Worm (Caenorhabditis elegans) whole organism, young adult: ENCODE results near the gene ceh-31.

Experiments used
- B0019.2 ChIP-seq: fragments of 200-800 bp; sonication (Bioruptor generic); conservative IDR thresholded peaks from 2 replicates; pipeline ENCODE4 v1.3.6; 2022; ENCODE audit warnings: missing genetic modification reagents, missing genetic modification characterization, missing compliant biosample characterization
- B0261.1 ChIP-seq: sonication (generic microtip); optimal IDR thresholded peaks from 2 replicates; lab custom pipeline; 2016; ENCODE audit warnings: mild to moderate bottlenecking, missing genetic modification characterization, moderate library complexity, missing compliant biosample characterization
- F23B12.7 ChIP-seq: sonication (generic microtip); optimal IDR thresholded peaks from 2 replicates; lab custom pipeline; 2017; ENCODE audit warnings: missing genetic modification characterization, mild to moderate bottlenecking, missing compliant biosample characterization, antibody characterized with exemption, moderate library complexity; ENCODE audit not compliant: insufficient read depth
- F55B11.4 ChIP-seq: sonication (generic microtip); optimal IDR thresholded peaks from 2 replicates; lab custom pipeline; 2016; ENCODE audit warnings: missing compliant biosample characterization, missing genetic modification characterization, borderline replicate concordance; ENCODE audit not compliant: insufficient read depth
- akir-1 ChIP-seq: fragments of 200-800 bp; sonication (Bioruptor generic); optimal IDR thresholded peaks from 2 replicates; lab custom pipeline; 2018; ENCODE audit warnings: mild to moderate bottlenecking, missing genetic modification characterization, moderate library complexity, missing compliant biosample characterization
- aptf-3 ChIP-seq: fragments of 200-800 bp; sonication (Bioruptor generic); IDR thresholded peaks from 2 replicates; pipeline ENCODE4 v1.3.6; 2022; ENCODE audit warnings: missing genetic modification characterization, missing compliant biosample characterization
- atf-7 ChIP-seq: sonication (generic microtip); optimal IDR thresholded peaks from 2 replicates; lab custom pipeline; 2017; ENCODE audit warnings: mild to moderate bottlenecking, missing genetic modification characterization, missing compliant biosample characterization
- attf-3 ChIP-seq: fragments of 200-800 bp; sonication (Bioruptor generic); conservative IDR thresholded peaks from 2 replicates; pipeline ENCODE4 v1.3.6; 2022; ENCODE audit warnings: missing genetic modification reagents, missing genetic modification characterization, missing compliant biosample characterization
- attf-6 ChIP-seq: fragments of 200-800 bp; sonication (Bioruptor generic); IDR thresholded peaks from 2 replicates; pipeline ENCODE4 v1.3.6; 2022; ENCODE audit warnings: missing genetic modification reagents, missing genetic modification characterization, missing compliant biosample characterization
- ccch-3 ChIP-seq: fragments of 200-800 bp; sonication (Bioruptor generic); optimal IDR thresholded peaks from 2 replicates; lab custom pipeline; 2018; ENCODE audit warnings: mild to moderate bottlenecking, missing genetic modification characterization, missing compliant biosample characterization
- efl-1 ChIP-seq: fragments of 150-350 bp; optimal IDR thresholded peaks from 2 replicates; lab custom pipeline; 2014; ENCODE audit warnings: missing biosample characterization, missing genetic modification reagents, missing genetic modification characterization
- ekl-4 ChIP-seq: fragments of 200-800 bp; sonication (Bioruptor generic); IDR thresholded peaks from 2 replicates; pipeline ENCODE4 v1.3.6; 2022; ENCODE audit warnings: missing genetic modification reagents, missing genetic modification characterization, missing compliant biosample characterization
- ets-4 ChIP-seq: fragments of 200-800 bp; sonication (Bioruptor generic); optimal IDR thresholded peaks from 2 replicates; lab custom pipeline; 2018; ENCODE audit warnings: mild to moderate bottlenecking, missing genetic modification characterization, missing compliant biosample characterization
- hmg-20 ChIP-seq: fragments of 200-800 bp; sonication (Bioruptor generic); IDR thresholded peaks from 2 replicates; pipeline ENCODE4 v1.3.6; 2022; ENCODE audit warnings: missing genetic modification reagents, missing genetic modification characterization, missing compliant biosample characterization
- lag-1 ChIP-seq: fragments of 200-800 bp; sonication (Bioruptor generic); IDR thresholded peaks from 2 replicates; pipeline ENCODE4 v1.3.6; 2022; ENCODE audit warnings: missing genetic modification reagents, missing genetic modification characterization, missing compliant biosample characterization
- let-526 ChIP-seq: fragments of 200-800 bp; sonication (Bioruptor generic); IDR thresholded peaks from 2 replicates; pipeline ENCODE4 v1.3.6; 2022; ENCODE audit warnings: missing genetic modification reagents, missing genetic modification characterization, missing compliant biosample characterization
- let-607 ChIP-seq, 2 experiments: fragments of 200-800 bp in 1 of 2; sonication (Bioruptor generic) in 1 of 2; sonication (generic microtip) in 1 of 2; optimal IDR thresholded peaks; 2 replicates each; lab custom pipeline; 2016 to 2018; ENCODE audit warnings: mild to moderate bottlenecking in 2 of 2, missing compliant biosample characterization in 2 of 2, missing genetic modification characterization in 2 of 2, moderate library complexity in 2 of 2, missing genotype in 1 of 2
- lin-26 ChIP-seq: fragments of 200-800 bp; sonication (Bioruptor generic); IDR thresholded peaks from 2 replicates; pipeline ENCODE4 v1.3.6; 2022; ENCODE audit warnings: missing genetic modification reagents, missing genetic modification characterization, missing compliant biosample characterization
- lir-1 ChIP-seq: fragments of 200-800 bp; sonication (Bioruptor generic); conservative IDR thresholded peaks from 2 replicates; pipeline ENCODE4 v1.3.6; 2022; ENCODE audit warnings: missing genetic modification reagents, missing genetic modification characterization, missing compliant biosample characterization
- lsl-1 ChIP-seq: fragments of 200-800 bp; sonication (Bioruptor generic); optimal IDR thresholded peaks from 2 replicates; lab custom pipeline; 2018; ENCODE audit warnings: mild to moderate bottlenecking, missing genetic modification characterization, moderate library complexity, missing compliant biosample characterization
- mxl-1 ChIP-seq: sonication (generic microtip); optimal IDR thresholded peaks from 2 replicates; lab custom pipeline; 2016; ENCODE audit warnings: missing genetic modification characterization, missing compliant biosample characterization
- nfya-1 ChIP-seq: sonication (generic microtip); optimal IDR thresholded peaks from 2 replicates; lab custom pipeline; 2017; ENCODE audit warnings: antibody characterized with exemption, missing compliant biosample characterization, missing genetic modification characterization, borderline replicate concordance; ENCODE audit not compliant: insufficient read depth
- nhr-27 ChIP-seq: fragments of 200-800 bp; sonication (Bioruptor generic); optimal IDR thresholded peaks from 2 replicates; lab custom pipeline; 2018; ENCODE audit warnings: mild to moderate bottlenecking, missing genetic modification characterization, moderate library complexity, missing compliant biosample characterization
- nhr-80 ChIP-seq: sonication (generic microtip); optimal IDR thresholded peaks from 2 replicates; lab custom pipeline; 2016; ENCODE audit warnings: missing genetic modification characterization, missing compliant biosample characterization
- repo-1 ChIP-seq: sonication (generic microtip); optimal IDR thresholded peaks from 2 replicates; lab custom pipeline; 2017; ENCODE audit warnings: mild to moderate bottlenecking, missing genetic modification characterization, missing compliant biosample characterization
- snpc-4 ChIP-seq, 5 experiments: fragments of 150-350 bp in 1 of 5; sonication (generic microtip) in 4 of 5; optimal IDR thresholded peaks; 2 replicates each; lab custom pipeline; 2014 to 2018; ENCODE audit warnings: missing genetic modification characterization in 5 of 5, missing biosample characterization in 3 of 5, antibody characterized with exemption in 2 of 5, mild to moderate bottlenecking in 2 of 5, missing compliant biosample characterization in 2 of 5, missing genotype in 2 of 5, moderate library complexity in 2 of 5, missing genetic modification reagents in 1 of 5
- sptf-2 ChIP-seq: fragments of 200-800 bp; sonication (Bioruptor generic); optimal IDR thresholded peaks from 2 replicates; lab custom pipeline; 2018; ENCODE audit warnings: mild to moderate bottlenecking, missing genetic modification characterization, missing compliant biosample characterization
- tbx-9 ChIP-seq: sonication (generic microtip); optimal IDR thresholded peaks from 2 replicates; lab custom pipeline; 2016; ENCODE audit warnings: borderline replicate concordance, missing genetic modification characterization, inconsistent platforms, missing compliant biosample characterization
- unc-130 ChIP-seq: sonication (generic microtip); optimal IDR thresholded peaks from 2 replicates; lab custom pipeline; 2016; ENCODE audit warnings: missing genetic modification reagents, missing genetic modification characterization, missing compliant biosample characterization

Gene ceh-31

ce11 chrX:3035972-3036379 lies 34.2 kb downstream of the ceh-31 start (continued):
- TF ChIP-seq lir-1 = peak; percentile 90
- TF ChIP-seq F23B12.7 (tag; lab: Kevin White, UChicago) = peak; percentile 96
- peak; percentile 98 for TF ChIP-seq lin-26 (GFP tag; lab: Robert Waterston, UW)

- TF ChIP-seq F55B11.4 (tag; lab: Kevin White, UChicago) (no peak), mxl-1 (tag; lab: Kevin White, UChicago) (no peak), nhr-27 (no peak), B0261.1 (tag; lab: Kevin White, UChicago) (no peak), lag-1 (GFP tag; lab: Robert Waterston, UW) (no peak), hmg-20 (no peak), ets-4 (GFP tag; lab: Kevin White, UChicago) (no peak), B0019.2 (no peak), efl-1 (GFP tag; lab: Kevin White, UChicago) (no peak)
- TF ChIP-seq, all 124 proteins: peak for 0
These were observed 36.0 kb downstream of the ceh-31 start, which contains the start of gene M02F4.2 for ce11 chrX:3034203-3034602. Gene M02F4.2, minus strand, starts transcription at chrX:3034303.

ce11 chrX:3033492-3033891 lies 36.7 kb downstream of the ceh-31 start:
- TF ChIP-seq let-607 (tag; optimal IDR thresholded peaks at IDR 0.05; lab: Kevin White, UChicago) = no peak
- TF ChIP-seq snpc-4 (GFP tag; optimal IDR thresholded peaks at IDR 0.05; lab: Kevin White, UChicago) = no peak
- peak in 2 of 4 experiments; percentile 61 to 80 for TF ChIP-seq snpc-4 (tag; optimal IDR thresholded peaks at IDR 0.05; lab: Kevin White, UChicago)
- no peak for TF ChIP-seq ekl-4 (GFP tag; lab: Robert Waterston, UW)
- no peak for TF ChIP-seq repo-1

DNA sequence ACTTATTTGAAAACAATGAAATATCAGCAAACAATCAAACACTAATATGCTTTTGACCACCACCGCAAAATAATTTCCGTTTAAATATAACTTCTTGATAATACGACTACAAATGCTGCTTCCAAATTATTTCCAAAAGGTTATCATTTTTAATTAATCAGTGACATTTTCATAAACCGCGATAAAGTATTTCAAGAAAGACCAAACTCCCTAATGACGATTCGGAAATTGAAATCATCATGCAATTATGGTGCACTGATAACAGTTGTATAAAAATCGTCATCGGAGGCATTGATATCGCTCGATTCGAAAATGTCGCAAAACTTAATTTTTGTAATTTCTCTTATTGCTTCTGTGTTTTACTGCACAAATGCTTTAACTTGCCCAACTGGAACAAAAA lies 38.7 kb downstream of the ceh-31 start, which contains the start of gene clec-265:
Gene clec-265, plus strand, starts transcription at position 300 of the 400 bp plus-strand sequence.
- TF ChIP-seq nhr-80 (tag; lab: Kevin White, UChicago) (peak; percentile 89), atf-7 (tag; lab: Kevin White, UChicago) (peak; percentile 10), nfya-1 (tag; lab: Kevin White, UChicago) (no peak), let-526 (GFP tag; lab: Robert Waterston, UW) (no peak), attf-6 (GFP tag; lab: Robert Waterston, UW) (no peak)

DNA sequence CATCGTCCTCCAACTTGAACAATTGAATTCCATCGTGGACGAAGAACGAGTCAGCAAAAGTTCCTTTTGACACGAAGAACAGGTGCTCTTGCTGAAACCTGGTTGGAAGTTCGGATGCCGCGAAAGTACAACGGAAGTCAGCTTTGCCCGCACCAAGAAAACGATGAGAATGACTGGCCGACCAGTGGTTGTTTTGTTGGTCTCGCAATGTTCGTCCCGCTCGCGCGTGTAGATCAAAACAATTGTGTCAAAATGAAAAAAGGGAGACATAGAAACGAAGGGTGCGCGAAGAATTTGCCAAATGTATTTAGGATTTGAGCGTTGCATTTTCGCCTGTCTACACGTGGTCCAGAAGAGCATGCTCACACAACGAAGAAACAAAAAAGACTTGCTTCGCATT lies 41.2 kb downstream of the ceh-31 start, which contains the start of gene M02F4.1:
Gene M02F4.1, minus strand, starts transcription at position 101 of the 400 bp plus-strand sequence.
- 0 out of 2 replicates have a peak, but pooled peaks have one; percentile 25 for TF ChIP-seq lin-26 (GFP tag; lab: Robert Waterston, UW)
- TF ChIP-seq snpc-4 (GFP tag; optimal IDR thresholded peaks at IDR 0.05; lab: Kevin White, UChicago) = no peak
- TF ChIP-seq snpc-4 (tag; optimal IDR thresholded peaks at IDR 0.05; lab: Kevin White, UChicago) = no peak

- TF ChIP-seq akir-1 (GFP tag; lab: Kevin White, UChicago) (no peak), unc-130 (no peak), tbx-9 (no peak), sptf-2 (GFP tag; lab: Kevin White, UChicago) (no peak), aptf-3 (no peak), lsl-1 (no peak), ccch-3 (no peak), attf-3 (GFP tag; lab: Robert Waterston, UW) (no peak)
These were observed 45.1 kb downstream of the ceh-31 start for ce11 chrX:3025145-3025544.
